Fruit fly (Drosophila melanogaster) whole organism, wandering third instar larva: Measurements from ENCODE around the gene S-Lap4.

Experiments
- Abd-B ChIP-seq: fragments of >200 bp; optimal IDR thresholded peaks from 2 replicates; lab custom pipeline; 2017; ENCODE audit warnings: missing biosample characterization, missing genetic modification characterization
- Hr83 ChIP-seq: fragments of 200-300 bp; sonication (Bioruptor generic); optimal IDR thresholded peaks from 2 replicates; lab custom pipeline; 2016; ENCODE audit warnings: missing biosample characterization, mild to moderate bottlenecking, missing genetic modification characterization, moderate library complexity; ENCODE audit not compliant: poor library complexity, severe bottlenecking
- Sp1 ChIP-seq: fragments of 200-800 bp; sonication (Bioruptor generic); optimal IDR thresholded peaks from 3 replicates; lab custom pipeline; 2019; ENCODE audit warnings: missing biosample characterization, mild to moderate bottlenecking, missing genetic modification characterization, moderate library complexity
- sage ChIP-seq: fragments of 200-800 bp; sonication (Bioruptor generic); optimal IDR thresholded peaks from 2 replicates; lab custom pipeline; 2016; ENCODE audit warnings: missing biosample characterization, mild to moderate bottlenecking, missing genetic modification characterization
- tai ChIP-seq: sonication (Bioruptor generic); optimal IDR thresholded peaks from 2 replicates; lab custom pipeline; 2016; ENCODE audit warnings: missing biosample characterization, missing genetic modification characterization

DNA sequence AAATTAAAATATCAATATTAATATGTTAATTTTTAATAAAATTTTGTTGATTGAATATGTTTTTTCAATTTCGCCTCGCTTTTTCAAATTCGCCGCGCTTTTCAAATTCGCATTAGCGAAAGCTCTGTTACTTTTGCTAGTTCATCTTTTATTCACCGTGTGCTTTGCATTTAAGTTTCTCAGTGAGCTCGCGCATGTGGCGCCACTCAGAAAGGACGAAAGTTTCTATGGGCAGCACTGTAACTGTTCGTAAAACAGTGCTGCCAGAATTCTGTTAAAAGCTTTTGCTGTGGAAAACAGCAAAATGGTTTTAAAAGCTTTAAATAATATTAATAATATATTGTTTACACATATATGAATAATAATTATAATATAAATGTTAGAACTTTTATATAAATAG is 17.3 kb downstream of the S-Lap4 start:
- TF ChIP-seq tai (no peak), sage (no peak), Abd-B (GFP tag; lab: Kevin White, UChicago) (no peak), Sp1 (GFP tag; lab: Kevin White, UChicago) (no peak), Hr83 (GFP tag; lab: Kevin White, UChicago) (no peak)
